Fruit fly (Drosophila melanogaster): ENCODE results near the gene Exo70.

The Exo70 gene

DNA sequence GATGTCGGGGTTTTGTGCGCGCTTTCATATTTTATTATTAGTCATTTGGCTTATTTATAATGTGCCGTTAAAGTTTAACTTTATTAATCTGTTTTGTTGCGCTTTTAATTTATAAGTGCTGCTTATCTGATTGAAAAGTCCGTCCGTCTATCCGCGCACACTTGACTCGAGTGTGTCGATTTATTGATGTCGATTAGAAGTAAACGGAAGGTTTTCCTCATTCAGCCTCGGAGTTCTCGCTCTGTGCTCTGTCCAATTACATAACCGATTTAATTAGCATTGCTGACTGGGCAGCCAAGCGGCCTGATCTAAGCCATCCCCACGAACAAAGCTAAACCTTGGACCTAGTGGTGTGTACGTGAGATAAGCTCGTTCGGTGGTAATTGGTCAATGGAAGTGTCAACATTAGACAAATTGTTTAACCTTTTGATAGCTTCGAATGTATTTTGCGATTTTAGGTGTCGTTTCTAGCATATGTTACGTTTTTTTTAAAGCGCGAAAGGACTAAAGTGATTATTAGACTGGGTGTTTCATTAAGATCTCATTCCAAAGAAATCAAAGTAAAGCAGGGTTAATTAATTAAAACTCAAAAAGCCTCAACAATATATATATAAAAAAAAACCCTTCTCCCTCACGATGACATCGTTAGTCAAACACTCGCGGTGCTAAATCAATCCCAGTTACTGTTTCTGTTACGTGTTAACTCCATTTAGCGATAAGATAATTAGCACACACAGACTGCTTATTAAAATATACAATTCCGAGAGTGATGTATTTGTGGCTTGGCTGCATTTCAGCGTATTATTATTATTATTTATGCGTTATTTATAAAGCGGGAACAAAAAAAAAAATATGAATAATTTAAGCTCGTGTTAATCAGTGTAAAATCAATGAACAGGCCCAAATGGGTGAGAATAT is 42.1 kb downstream of the Exo70 start:
- peak; percentile 21 for TF ChIP-seq Pif1B (GFP tag; optimal IDR thresholded peaks at IDR 0.05)
- TF ChIP-seq CG9948 (tag; optimal IDR thresholded peaks at IDR 0.05) = no peak

DNA sequence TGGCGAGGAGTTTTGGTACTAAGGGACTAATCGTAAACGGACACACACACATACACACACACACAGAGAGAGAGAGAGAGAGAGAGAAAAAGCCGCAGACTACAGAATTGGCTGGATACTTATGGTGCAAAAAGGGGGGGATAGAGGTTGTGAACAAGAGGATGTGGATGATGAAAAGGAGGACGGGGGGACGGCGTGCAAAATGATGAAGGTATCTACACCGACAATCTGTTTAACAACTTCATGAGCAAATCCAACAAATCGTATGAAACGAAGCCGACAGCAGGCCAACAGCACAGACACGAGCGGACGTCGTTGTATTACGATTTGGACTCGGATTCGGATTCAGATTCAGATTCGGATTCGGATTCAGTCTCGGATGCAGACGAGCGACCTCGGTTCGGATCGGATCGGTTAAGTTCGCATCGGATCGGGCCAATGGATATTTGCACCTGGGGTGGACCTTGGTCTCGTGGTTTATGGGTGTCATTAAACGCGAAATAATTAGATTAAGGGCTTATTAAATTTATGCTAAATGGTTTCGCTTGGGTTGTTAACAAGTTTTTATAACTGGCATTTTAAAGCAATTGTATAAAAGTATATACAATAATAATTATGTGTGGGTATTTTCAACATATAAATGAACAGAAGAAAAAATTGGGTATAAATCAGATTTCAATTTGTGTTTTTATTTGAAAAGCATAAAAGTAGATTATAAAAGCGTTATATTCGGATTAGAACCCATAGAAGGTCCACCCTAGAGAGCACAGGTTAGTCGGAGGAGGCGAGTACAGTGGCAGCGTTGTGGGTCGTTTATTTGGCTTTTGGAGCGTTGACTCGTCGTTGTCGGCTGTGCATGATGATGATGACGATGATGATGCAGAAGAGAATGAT is 43.6 kb downstream of the Exo70 start:
- TF ChIP-seq CG15710 (tag; optimal IDR thresholded peaks at IDR 0.05) (peak; percentile 95), fd96Ca (GFP tag; IDR thresholded peaks at IDR 0.05) (peak; percentile 86), CG8301 (tag; optimal IDR thresholded peaks at IDR 0.05) (peak; percentile 95), CG17806 (tag; optimal IDR thresholded peaks at IDR 0.05) (peak; percentile 96), CG34367 (tag; optimal IDR thresholded peaks at IDR 0.05) (peak; percentile 92), D1 (tag; optimal IDR thresholded peaks at IDR 0.05) (peak; percentile 97), EcR (GFP tag; optimal IDR thresholded peaks at IDR 0.05) (peak; percentile 82), CG9948 (tag; optimal IDR thresholded peaks at IDR 0.05) (peak; percentile 97), Pif1B (GFP tag; optimal IDR thresholded peaks at IDR 0.05) (peak; percentile 96), CG8159 (tag; optimal IDR thresholded peaks at IDR 0.05) (peak; percentile 100), CG4496 (GFP tag; IDR thresholded peaks at IDR 0.05) (peak; percentile 88), CG14655 (GFP tag; optimal IDR thresholded peaks at IDR 0.05) (peak; percentile 96), Ets98B (GFP tag; IDR thresholded peaks at IDR 0.05) (peak; percentile 85), rn (GFP tag; IDR thresholded peaks at IDR 0.05) (peak; percentile 75), gl (tag; optimal IDR thresholded peaks at IDR 0.05) (peak; percentile 88), Snoo (tag; optimal IDR thresholded peaks at IDR 0.05) (peak; percentile 96), CG10348 (GFP tag; IDR thresholded peaks at IDR 0.05) (no peak), Pif1A (GFP tag; optimal IDR thresholded peaks at IDR 0.05) (peak; percentile 96), CG12605 (GFP tag; IDR thresholded peaks at IDR 0.05) (peak; percentile 86), CG13204 (GFP tag; optimal IDR thresholded peaks at IDR 0.05) (peak; percentile 71), CG32121 (GFP tag; IDR thresholded peaks at IDR 0.05) (peak; percentile 90)

DNA sequence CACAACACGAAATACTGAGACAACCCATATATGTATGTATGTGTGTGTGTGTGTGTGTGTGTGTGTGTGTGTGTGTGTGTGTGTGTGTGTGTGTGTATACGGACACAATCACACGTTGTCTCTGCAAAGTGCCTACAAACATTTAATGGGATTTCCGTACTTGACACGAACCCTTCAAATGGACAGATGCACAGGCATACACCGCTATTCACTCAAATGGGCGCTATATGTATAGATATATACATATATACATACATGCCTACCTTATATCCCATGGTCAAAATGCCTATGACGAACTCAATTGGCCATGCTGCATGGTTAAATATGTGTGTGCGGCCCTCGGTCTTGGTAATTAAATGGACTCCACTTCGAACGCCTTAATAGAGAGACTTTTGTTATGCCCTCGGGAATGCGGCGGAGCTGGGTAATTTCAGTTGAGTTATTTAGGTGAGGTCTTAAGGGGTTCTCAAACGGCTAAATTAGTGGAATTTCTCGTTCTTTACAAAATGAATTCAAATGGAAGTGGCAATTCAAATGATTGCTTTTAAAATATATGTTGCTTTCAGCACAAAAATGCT is 44.9 kb downstream of the Exo70 start:
- TF ChIP-seq CG8159 (tag; optimal IDR thresholded peaks at IDR 0.05) (no peak), Ets98B (GFP tag; IDR thresholded peaks at IDR 0.05) (no peak)

DNA sequence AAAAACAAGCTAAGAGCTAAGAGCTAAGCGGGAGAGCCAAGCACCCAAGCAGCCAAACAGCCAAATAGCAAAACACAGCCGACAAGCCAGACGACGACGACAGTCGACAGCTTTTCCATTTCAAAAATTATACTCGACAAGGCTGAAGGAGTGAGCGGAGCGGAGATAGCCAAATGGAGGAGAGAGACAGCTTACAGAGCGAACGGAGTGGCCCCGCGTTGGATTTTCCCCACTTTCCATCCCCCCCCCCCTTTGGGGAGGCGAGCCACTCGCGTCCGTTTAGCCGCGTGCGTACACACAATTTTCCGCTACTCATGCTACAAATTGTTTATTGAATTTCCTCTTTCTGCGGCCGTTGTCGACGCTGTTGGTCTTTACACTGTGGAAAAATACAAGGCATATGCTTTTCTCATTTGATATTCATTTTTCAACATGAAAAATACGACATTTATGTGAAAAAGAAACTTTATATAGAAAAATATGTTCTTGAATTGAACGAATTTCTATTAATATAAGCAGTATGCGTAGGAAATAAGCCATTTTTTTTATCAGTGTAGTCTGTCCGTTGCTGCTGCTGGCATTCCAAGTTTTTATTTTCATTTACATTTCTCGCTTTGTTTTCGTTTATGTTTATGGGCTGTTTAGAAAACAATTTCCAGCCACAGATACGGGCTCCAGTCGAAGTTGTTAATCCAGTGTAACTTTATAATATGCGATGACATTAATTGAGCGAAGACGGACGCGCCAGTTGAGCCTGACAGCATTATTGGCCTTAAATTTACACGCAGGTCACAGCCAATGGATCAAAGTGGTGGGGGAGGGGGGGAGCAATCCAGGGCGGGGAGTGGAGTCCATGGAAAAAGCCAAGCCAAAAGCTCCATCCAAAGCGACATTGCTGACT is 46.5 kb downstream of the Exo70 start:
- TF ChIP-seq CG32121 (GFP tag; IDR thresholded peaks at IDR 0.05) (peak; percentile 96), gl (tag; optimal IDR thresholded peaks at IDR 0.05) (peak; percentile 90), D1 (tag; optimal IDR thresholded peaks at IDR 0.05) (peak; percentile 92), CG8159 (tag; optimal IDR thresholded peaks at IDR 0.05) (peak; percentile 97), CG13204 (GFP tag; optimal IDR thresholded peaks at IDR 0.05) (peak; percentile 74), CG12605 (GFP tag; IDR thresholded peaks at IDR 0.05) (peak; percentile 96), EcR (GFP tag; optimal IDR thresholded peaks at IDR 0.05) (peak; percentile 37), CG9948 (tag; optimal IDR thresholded peaks at IDR 0.05) (peak; percentile 97), CG34367 (tag; optimal IDR thresholded peaks at IDR 0.05) (peak; percentile 92), rn (GFP tag; IDR thresholded peaks at IDR 0.05) (peak; percentile 87), Pif1B (GFP tag; optimal IDR thresholded peaks at IDR 0.05) (peak; percentile 92), CG15710 (tag; optimal IDR thresholded peaks at IDR 0.05) (peak; percentile 95), CG8301 (tag; optimal IDR thresholded peaks at IDR 0.05) (peak; percentile 97), CG10348 (GFP tag; IDR thresholded peaks at IDR 0.05) (peak; percentile 85), CG14655 (GFP tag; optimal IDR thresholded peaks at IDR 0.05) (peak; percentile 96), Snoo (tag; optimal IDR thresholded peaks at IDR 0.05) (peak; percentile 82), Ets98B (GFP tag; IDR thresholded peaks at IDR 0.05) (peak; percentile 96), Pif1A (GFP tag; optimal IDR thresholded peaks at IDR 0.05) (peak; percentile 96), fd96Ca (GFP tag; IDR thresholded peaks at IDR 0.05) (peak; percentile 88), CG4496 (GFP tag; IDR thresholded peaks at IDR 0.05) (peak; percentile 96), CG17806 (tag; optimal IDR thresholded peaks at IDR 0.05) (peak; percentile 96)
